Worm (Caenorhabditis elegans) whole organism, L4 larva: Measurements from ENCODE around the gene egas-3.

ENCODE experiments used
- D1046.2 ChIP-seq: fragments of 200-800 bp; sonication (Bioruptor generic); IDR thresholded peaks from 2 replicates; pipeline ENCODE4 v1.3.6; 2022; ENCODE audit warnings: missing genetic modification characterization, missing compliant biosample characterization
- Y48G9A.11 ChIP-seq: fragments of 200-800 bp; sonication (Bioruptor generic); IDR thresholded peaks from 2 replicates; pipeline ENCODE4 v1.3.6; 2022; ENCODE audit warnings: missing genetic modification reagents, missing genetic modification characterization, missing compliant biosample characterization
- Y75B8A.6 ChIP-seq: fragments of 200-800 bp; sonication (Bioruptor generic); IDR thresholded peaks from 2 replicates; pipeline ENCODE4 v1.3.6; 2022; ENCODE audit warnings: missing genetic modification reagents, missing genetic modification characterization, missing compliant biosample characterization
- ZK337.2 ChIP-seq: fragments of 200-800 bp; sonication (Bioruptor generic); IDR thresholded peaks from 2 replicates; pipeline ENCODE4 v1.3.6; 2022; ENCODE audit warnings: missing genetic modification reagents, missing genetic modification characterization, missing compliant biosample characterization
- aha-1 ChIP-seq: fragments of 150-350 bp; peaks from one replicate; lab custom pipeline; 2014; ENCODE audit warnings: missing biosample characterization, missing genetic modification characterization
- arid-1 ChIP-seq: fragments of 200-800 bp; sonication (Bioruptor generic); conservative IDR thresholded peaks from 2 replicates; pipeline ENCODE4 v1.3.6; 2022; ENCODE audit warnings: missing genetic modification reagents, missing genetic modification characterization, missing compliant biosample characterization
- ceh-20 ChIP-seq: fragments of 200-800 bp; sonication (Bioruptor generic); IDR thresholded peaks from 2 replicates; pipeline ENCODE4 v1.3.6; 2022; ENCODE audit warnings: missing genetic modification reagents, missing genetic modification characterization, missing compliant biosample characterization
- ceh-32 ChIP-seq: sonication (generic microtip); optimal IDR thresholded peaks from 2 replicates; lab custom pipeline; 2016; ENCODE audit warnings: mild to moderate bottlenecking, missing genetic modification characterization, missing compliant biosample characterization; ENCODE audit not compliant: poor library complexity
- ceh-62 ChIP-seq: sonication (generic microtip); optimal IDR thresholded peaks from 2 replicates; lab custom pipeline; 2017; ENCODE audit warnings: missing biosample characterization, missing genetic modification characterization
- ceh-82 ChIP-seq: sonication (generic microtip); optimal IDR thresholded peaks from 2 replicates; lab custom pipeline; 2017; ENCODE audit warnings: missing biosample characterization, missing genetic modification characterization
- daf-16 ChIP-seq, 3 experiments: sonication (generic microtip); optimal IDR thresholded peaks; 2 replicates each; lab custom pipeline; 2016 to 2017; ENCODE audit warnings: missing genetic modification characterization in 3 of 3, missing genetic modification reagents in 3 of 3, mild to moderate bottlenecking in 2 of 3, missing compliant biosample characterization in 2 of 3, missing biosample characterization in 1 of 3, moderate library complexity in 1 of 3
- daf-8 ChIP-seq: fragments of 200-800 bp; sonication (Bioruptor generic); IDR thresholded peaks from 2 replicates; pipeline ENCODE4 v1.3.6; 2022; ENCODE audit warnings: missing genetic modification characterization, missing compliant biosample characterization
- dve-1 ChIP-seq: sonication (generic microtip); optimal IDR thresholded peaks from 2 replicates; lab custom pipeline; 2017; ENCODE audit warnings: antibody characterized with exemption, mild to moderate bottlenecking, missing genetic modification characterization, missing compliant biosample characterization; ENCODE audit not compliant: insufficient read depth
- egl-27 ChIP-seq: sonication (generic microtip); optimal IDR thresholded peaks from 3 replicates; lab custom pipeline; 2017; ENCODE audit warnings: missing biosample characterization, missing genetic modification reagents, missing genetic modification characterization
- hif-1 ChIP-seq, 2 experiments: sonication (generic microtip); optimal IDR thresholded peaks; 2 replicates each; lab custom pipeline; 2016 to 2017; ENCODE audit warnings: missing compliant biosample characterization in 2 of 2, missing genetic modification characterization in 2 of 2, missing genetic modification reagents in 2 of 2, missing genotype in 2 of 2, mild to moderate bottlenecking in 1 of 2
- hlh-30 ChIP-seq: sonication (generic microtip); optimal IDR thresholded peaks from 2 replicates; lab custom pipeline; 2017; ENCODE audit warnings: antibody characterized with exemption, mild to moderate bottlenecking, missing genetic modification characterization, missing compliant biosample characterization; ENCODE audit not compliant: insufficient read depth
- lim-7 ChIP-seq: fragments of 200-800 bp; sonication (Bioruptor generic); IDR thresholded peaks from 2 replicates; pipeline ENCODE4 v1.3.6; 2022; ENCODE audit warnings: missing genetic modification characterization, missing compliant biosample characterization
- lin-15B ChIP-seq: fragments of 150-350 bp; sonication (generic microtip); optimal IDR thresholded peaks from 3 replicates; lab custom pipeline; 2014; ENCODE audit warnings: missing biosample characterization, missing genetic modification characterization
- lin-38 ChIP-seq: fragments of 200-800 bp; sonication (Bioruptor generic); IDR thresholded peaks from 2 replicates; pipeline ENCODE4 v1.3.6; 2022; ENCODE audit warnings: missing genetic modification reagents, missing genetic modification characterization, missing compliant biosample characterization
- lsy-2 ChIP-seq, 2 experiments: fragments of 150-350 bp in 1 of 2; sonication (generic microtip) in 1 of 2; optimal IDR thresholded peaks; 2 replicates each; lab custom pipeline; 2014 to 2017; ENCODE audit warnings: missing biosample characterization in 2 of 2, missing genetic modification characterization in 2 of 2
- mdl-1 ChIP-seq, 2 experiments: fragments of 150-350 bp in 1 of 2; sonication (generic microtip) in 1 of 2; optimal IDR thresholded peaks; 2 replicates each; lab custom pipeline; 2014 to 2017; ENCODE audit warnings: missing biosample characterization in 2 of 2, missing genetic modification characterization in 2 of 2
- mxl-2 ChIP-seq: fragments of 200-800 bp; sonication (Bioruptor generic); conservative IDR thresholded peaks from 2 replicates; pipeline ENCODE4 v1.3.6; 2022; ENCODE audit warnings: missing genetic modification reagents, missing genetic modification characterization, missing compliant biosample characterization
- nhr-11 ChIP-seq: fragments of 150-350 bp; optimal IDR thresholded peaks from 2 replicates; lab custom pipeline; 2014; ENCODE audit warnings: missing biosample characterization, missing genetic modification characterization
- nhr-111 ChIP-seq: fragments of 200-800 bp; sonication (Bioruptor generic); optimal IDR thresholded peaks from 2 replicates; lab custom pipeline; 2018; ENCODE audit warnings: mild to moderate bottlenecking, missing genetic modification characterization, missing compliant biosample characterization
- nhr-237 ChIP-seq: sonication (generic microtip); optimal IDR thresholded peaks from 2 replicates; lab custom pipeline; 2017; ENCODE audit warnings: missing biosample characterization, missing genetic modification characterization
- nhr-25 ChIP-seq: sonication (generic microtip); optimal IDR thresholded peaks from 2 replicates; lab custom pipeline; 2017; ENCODE audit warnings: missing genetic modification characterization, mild to moderate bottlenecking, missing compliant biosample characterization, antibody characterized with exemption, moderate library complexity, borderline replicate concordance; ENCODE audit not compliant: insufficient read depth
- nhr-42 ChIP-seq: fragments of 200-800 bp; sonication (Bioruptor generic); IDR thresholded peaks from 2 replicates; pipeline ENCODE4 v1.3.6; 2022; ENCODE audit warnings: missing genetic modification characterization, missing compliant biosample characterization
- sdz-12 ChIP-seq: fragments of 200-800 bp; sonication (Bioruptor generic); optimal IDR thresholded peaks from 2 replicates; lab custom pipeline; 2018; ENCODE audit warnings: mild to moderate bottlenecking, missing genetic modification characterization, missing compliant biosample characterization
- set-16 ChIP-seq: fragments of 200-800 bp; sonication (Bioruptor generic); IDR thresholded peaks from 2 replicates; pipeline ENCODE4 v1.3.6; 2022; ENCODE audit warnings: missing genetic modification reagents, missing genetic modification characterization, missing compliant biosample characterization
- skn-1 ChIP-seq: fragments of 150-350 bp; optimal IDR thresholded peaks from 2 replicates; lab custom pipeline; 2014; ENCODE audit warnings: missing biosample characterization, missing genetic modification characterization
- snpc-1.2 ChIP-seq: fragments of 200-800 bp; sonication (Bioruptor generic); IDR thresholded peaks from 2 replicates; pipeline ENCODE4 v1.3.6; 2022; ENCODE audit warnings: missing genetic modification reagents, missing genetic modification characterization, missing compliant biosample characterization
- snpc-4 ChIP-seq: fragments of 150-350 bp; optimal IDR thresholded peaks from 2 replicates; lab custom pipeline; 2014; ENCODE audit warnings: missing biosample characterization, missing genetic modification characterization
- tra-1 ChIP-seq: fragments of 200-800 bp; sonication (Bioruptor generic); IDR thresholded peaks from 2 replicates; pipeline ENCODE4 v1.3.6; 2022; ENCODE audit warnings: missing genetic modification reagents, missing genetic modification characterization, missing compliant biosample characterization
- unc-39 ChIP-seq: sonication (generic microtip); optimal IDR thresholded peaks from 2 replicates; lab custom pipeline; 2017; ENCODE audit warnings: missing biosample characterization, missing genetic modification characterization
- unc-62 ChIP-seq, 3 experiments: fragments of 150-350 bp in 1 of 3; sonication (generic microtip); optimal IDR thresholded peaks in 2 of 3; peaks in 1 of 3; 1 replicate in 1 of 3; 2 replicates in 2 of 3; lab custom pipeline; 2014 to 2017; ENCODE audit warnings: missing biosample characterization in 3 of 3, missing genetic modification characterization in 3 of 3, missing genetic modification reagents in 3 of 3, missing genotype in 1 of 3
- vab-7 ChIP-seq: fragments of 200-800 bp; sonication (Bioruptor generic); IDR thresholded peaks from 2 replicates; pipeline ENCODE4 v1.3.6; 2022; ENCODE audit warnings: missing genetic modification reagents, missing genetic modification characterization, missing compliant biosample characterization
- zag-1 ChIP-seq: fragments of 150-350 bp; optimal IDR thresholded peaks from 2 replicates; lab custom pipeline; 2014; ENCODE audit warnings: missing biosample characterization, missing genetic modification characterization
- zip-11 ChIP-seq: fragments of 200-800 bp; sonication (Bioruptor generic); IDR thresholded peaks from 2 replicates; pipeline ENCODE4 v1.3.6; 2022; ENCODE audit warnings: missing genetic modification characterization, missing compliant biosample characterization

egas-3 gene

DNA sequence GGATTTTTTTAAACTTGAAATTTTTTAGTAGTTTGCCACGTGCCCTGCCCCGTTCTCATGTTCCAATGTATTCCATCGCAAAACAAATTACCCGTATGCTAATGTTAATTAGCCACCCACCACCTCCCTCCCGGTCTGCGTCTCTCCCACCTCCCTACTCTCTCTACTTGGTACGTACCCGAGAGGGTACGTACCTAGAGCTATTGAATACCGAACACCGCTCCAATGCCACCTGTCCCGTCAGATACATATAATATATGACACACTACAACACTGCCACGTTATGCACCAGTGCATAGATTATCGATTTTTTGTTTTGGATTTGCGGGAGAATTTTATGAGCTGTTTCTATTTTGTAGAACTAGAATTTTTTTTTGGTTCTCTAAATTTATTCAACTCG, 46.6 kb downstream of the egas-3 start:
- TF ChIP-seq aha-1 (tag; lab: Kevin White, UChicago) (peak; percentile 71), daf-16 (GFP tag; optimal IDR thresholded peaks at IDR 0.05; lab: Kevin White, UChicago) (no peak), daf-16 (tag; optimal IDR thresholded peaks at IDR 0.05; lab: Kevin White, UChicago) (no peak)

DNA sequence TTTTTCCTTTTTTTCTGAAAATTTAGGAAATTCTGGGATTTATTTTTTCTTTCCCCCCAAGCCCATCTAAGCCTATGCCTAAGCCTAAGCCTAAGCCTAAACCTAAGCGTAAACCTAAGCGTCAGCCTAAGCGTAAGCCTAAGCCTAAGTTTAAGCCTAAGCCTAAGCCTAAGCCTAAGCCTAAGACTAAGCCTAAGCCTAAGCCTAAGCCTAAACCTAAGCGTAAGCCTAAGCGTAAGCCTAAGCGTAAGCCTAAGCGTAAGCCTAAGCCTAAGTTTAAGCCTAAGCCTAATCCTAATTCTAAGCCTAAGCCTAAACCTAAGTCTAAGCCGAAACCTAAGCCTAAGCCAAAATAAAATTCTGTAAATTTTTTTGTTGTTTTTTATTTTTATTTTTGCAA, 48.2 kb downstream of the egas-3 start:
- TF ChIP-seq nhr-111 (GFP tag; lab: Kevin White, UChicago) = no peak
- no peak for TF ChIP-seq arid-1 (GFP tag; lab: Robert Waterston, UW)
- TF ChIP-seq ceh-32 (tag; lab: Kevin White, UChicago) = no peak
- TF ChIP-seq nhr-237 (tag; lab: Kevin White, UChicago) = no peak
- no peak for TF ChIP-seq daf-8 (GFP tag; lab: Robert Waterston, UW)
- TF ChIP-seq snpc-4 (tag; lab: Kevin White, UChicago) = no peak
- TF ChIP-seq skn-1 = no peak
- TF ChIP-seq hif-1 (tag; optimal IDR thresholded peaks at IDR 0.05; lab: Kevin White, UChicago) = no peak
- no peak for TF ChIP-seq set-16
- no peak for TF ChIP-seq sdz-12 (GFP tag; lab: Kevin White, UChicago)
- no peak for TF ChIP-seq zag-1 (tag; lab: Kevin White, UChicago)
- no peak for TF ChIP-seq Y48G9A.11 (GFP tag; lab: Robert Waterston, UW)
- TF ChIP-seq unc-39 (tag; lab: Kevin White, UChicago) = no peak
- TF ChIP-seq nhr-42 (GFP tag; lab: Robert Waterston, UW) = no peak
- TF ChIP-seq vab-7 = no peak
- no peak for TF ChIP-seq nhr-25 (tag; lab: Kevin White, UChicago)
- TF ChIP-seq lin-15B (tag; lab: Kevin White, UChicago) = no peak
- TF ChIP-seq ZK337.2 (GFP tag; lab: Robert Waterston, UW) = no peak
- no peak for TF ChIP-seq lin-38 (GFP tag; lab: Robert Waterston, UW)
- TF ChIP-seq ceh-82 (tag; lab: Kevin White, UChicago) = no peak

DNA sequence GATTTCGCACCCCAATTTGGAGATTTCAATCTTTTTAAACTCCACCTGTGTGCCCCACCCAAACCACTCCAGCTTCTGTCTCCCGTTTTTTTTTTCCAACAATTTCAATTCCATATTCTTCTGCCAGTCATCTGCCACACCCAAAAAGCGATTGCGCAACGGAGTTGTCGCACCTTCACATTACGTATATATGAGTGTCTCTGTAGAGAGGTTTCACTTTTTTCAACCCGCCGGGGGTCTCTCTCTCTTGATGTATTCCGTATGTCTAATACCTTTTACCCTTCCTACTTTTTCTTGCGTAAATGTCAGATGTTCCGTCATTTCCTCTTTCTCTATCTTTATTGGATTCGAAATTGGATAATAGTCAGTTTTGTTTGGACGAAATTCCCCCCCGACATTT, 49.2 kb downstream of the egas-3 start:
- TF ChIP-seq unc-62 (GFP tag; optimal IDR thresholded peaks at IDR 0.05 in 1 of 2; lab: Kevin White, UChicago) (peak in 1 of 2 experiments; percentile 87), unc-62 (tag; optimal IDR thresholded peaks at IDR 0.05; lab: Kevin White, UChicago) (no peak), lsy-2 (tag; optimal IDR thresholded peaks at IDR 0.05; lab: Kevin White, UChicago) (no peak)

DNA sequence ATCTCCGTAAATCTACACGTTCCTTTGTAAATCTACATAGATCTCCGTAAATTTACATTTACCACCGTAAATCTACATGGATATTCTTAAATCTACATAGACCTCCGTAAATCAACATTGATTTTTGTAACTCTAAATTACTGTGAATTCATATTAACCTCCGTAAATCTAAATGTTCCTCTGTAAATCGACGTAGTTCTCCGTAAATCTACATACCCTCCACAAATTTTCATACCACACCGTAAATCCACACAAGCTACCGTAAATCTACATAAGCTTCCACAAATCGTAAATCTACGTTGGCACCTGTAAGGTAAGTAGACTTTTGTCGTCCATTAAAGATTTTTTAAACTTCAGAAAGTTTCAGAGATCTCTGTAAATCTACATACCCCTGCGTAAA, 51.0 kb downstream of the egas-3 start:
- TF ChIP-seq unc-62 (GFP tag; optimal IDR thresholded peaks at IDR 0.05 in 1 of 2; lab: Kevin White, UChicago) (peak in 1 of 2 experiments; percentile 97), unc-62 (tag; optimal IDR thresholded peaks at IDR 0.05; lab: Kevin White, UChicago) (no peak), zip-11 (GFP tag; lab: Robert Waterston, UW) (no peak)

DNA sequence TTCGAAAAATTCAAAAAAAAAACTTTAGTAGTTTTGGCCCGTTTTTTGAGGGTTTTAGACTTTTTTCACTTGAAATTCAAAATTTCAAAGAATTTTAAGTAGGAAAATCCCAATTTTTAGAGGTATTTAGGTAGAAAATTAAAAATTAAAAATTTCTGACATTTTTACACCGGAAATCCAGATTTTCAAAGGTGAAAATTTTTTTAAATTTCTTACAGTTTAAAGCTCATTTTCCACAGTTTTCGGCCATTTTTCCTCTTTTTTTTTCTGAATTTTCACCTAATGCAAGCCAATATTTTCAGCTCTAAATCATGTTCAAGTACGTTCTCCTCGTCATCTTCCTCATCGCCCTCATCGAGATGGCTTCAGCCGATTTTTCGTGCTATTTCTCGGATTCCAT, 53.8 kb downstream of the egas-3 start, which contains the start of gene txt-14:
txt-14 (plus strand) TSS at position 301 of the 400 bp plus-strand sequence.
- TF ChIP-seq ceh-20 = no peak

DNA sequence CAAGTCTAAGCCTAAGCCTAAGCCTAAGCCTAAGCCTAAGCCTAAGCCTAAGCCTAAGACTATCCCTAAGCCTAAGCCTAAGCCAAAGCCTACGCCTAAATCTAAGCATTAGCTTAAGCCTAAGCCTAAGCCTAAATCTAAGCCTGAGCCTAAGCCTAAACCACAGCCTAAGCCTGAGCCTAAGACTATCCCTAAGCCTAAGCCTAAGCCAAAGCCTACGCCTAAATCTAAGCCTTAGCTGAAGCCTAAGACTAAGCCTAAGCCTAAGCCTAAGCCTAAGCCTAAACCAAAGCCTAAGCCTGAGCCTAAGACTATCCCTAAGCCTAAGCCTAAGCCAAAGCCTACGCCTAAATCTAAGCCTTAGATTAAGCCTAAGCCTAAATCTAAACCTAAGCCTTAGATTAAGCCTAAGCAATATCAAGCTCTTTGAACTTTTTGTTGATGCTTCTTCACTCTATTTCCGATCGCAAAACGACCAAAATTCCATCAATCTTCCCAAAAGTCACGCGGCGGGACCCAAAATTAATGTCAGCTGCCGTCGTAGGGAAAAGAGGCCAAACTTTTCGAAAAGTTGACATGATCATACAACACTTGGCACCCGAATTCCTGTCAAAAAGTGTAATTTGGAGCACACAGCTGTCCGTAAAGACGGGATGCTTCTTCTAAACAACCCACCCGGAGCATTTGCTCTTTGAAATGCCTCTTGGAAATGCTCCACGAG, 54.6 kb downstream of the egas-3 start:
- TF ChIP-seq daf-16 (GFP tag; optimal IDR thresholded peaks at IDR 0.05; lab: Kevin White, UChicago) (peak in 1 of 2 experiments; percentile 48), daf-16 (tag; optimal IDR thresholded peaks at IDR 0.05; lab: Kevin White, UChicago) (no peak), vab-7 (no peak), set-16 (no peak), nhr-11 (tag; lab: Kevin White, UChicago) (peak; percentile 59), snpc-1.2 (GFP tag; lab: Robert Waterston, UW) (no peak), tra-1 (no peak), ceh-32 (tag; lab: Kevin White, UChicago) (no peak), egl-27 (no peak), lim-7 (GFP tag; lab: Robert Waterston, UW) (no peak), dve-1 (no peak), nhr-237 (tag; lab: Kevin White, UChicago) (no peak), Y75B8A.6 (GFP tag; lab: Robert Waterston, UW) (no peak), ceh-62 (tag; lab: Kevin White, UChicago) (no peak), mdl-1 (tag; optimal IDR thresholded peaks at IDR 0.05; lab: Kevin White, UChicago) (no peak), snpc-4 (tag; lab: Kevin White, UChicago) (no peak), D1046.2 (GFP tag; lab: Robert Waterston, UW) (no peak), mxl-2 (GFP tag; lab: Robert Waterston, UW) (no peak), hlh-30 (tag; lab: Kevin White, UChicago) (peak; percentile 19), ceh-20 (0 out of 2 replicates have a peak, but pooled peaks have one; percentile 13)
